Fruit fly (Drosophila melanogaster): Measurements from ENCODE around the gene GC1.

dm6 chr3R:11947079-11947869 lies 20.2 kb upstream of the GC1 start:
- TF ChIP-seq pan (optimal IDR thresholded peaks at IDR 0.05) (no peak), pan (GFP tag; optimal IDR thresholded peaks at IDR 0.05 in 1 of 2, IDR thresholded peaks at IDR 0.05 in 1 of 2) (peak in 1 of 2 experiments; percentile 44), CG14050 (GFP tag; IDR thresholded peaks at IDR 0.05) (no peak), Meics (GFP tag; optimal IDR thresholded peaks at IDR 0.05) (no peak), hbn (GFP tag; IDR thresholded peaks at IDR 0.05; ENCODE audit: partially characterized antibody) (no peak), CG3838 (GFP tag; optimal IDR thresholded peaks at IDR 0.05) (no peak), row (GFP tag; IDR thresholded peaks at IDR 0.05) (peak; percentile 56), Dp (GFP tag; optimal IDR thresholded peaks at IDR 0.05) (no peak), ap (GFP tag; IDR thresholded peaks at IDR 0.05) (no peak)
